Fruit fly (Drosophila melanogaster): ENCODE results near the gene kl-3.
"Not testable (repeated sequence)": the region's sequence is repeated elsewhere in the genome, so short reads cannot be mapped to it uniquely, and the experiment has no call there.

Gene kl-3

DNA sequence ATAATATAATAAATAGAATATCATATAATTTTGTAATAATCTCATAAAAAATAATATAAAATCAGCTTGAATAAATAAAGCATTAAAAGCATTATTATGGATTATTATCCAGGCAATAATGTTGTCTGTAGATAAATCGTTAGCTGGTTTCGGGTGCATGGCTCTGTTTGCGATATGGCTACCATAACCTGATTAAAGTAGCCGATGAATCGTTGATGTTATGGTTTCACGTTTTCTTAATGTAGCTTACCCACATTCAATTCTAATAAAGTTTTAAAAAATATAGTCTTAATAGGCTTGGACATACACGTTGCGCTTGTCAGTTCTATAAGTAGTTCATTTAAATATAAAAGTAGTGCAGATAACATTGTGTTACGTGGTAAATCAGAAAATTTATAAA is at the start of gene kl-3:
Gene kl-3, plus strand, starts transcription at position 301 of the 400 bp plus-strand sequence.
- TF ChIP-seq CG8632 (GFP tag; optimal IDR thresholded peaks at IDR 0.05); cyc (GFP tag; optimal IDR thresholded peaks at IDR 0.05); CG11294 (GFP tag; IDR thresholded peaks at IDR 0.05): not testable (repeated sequence)

DNA sequence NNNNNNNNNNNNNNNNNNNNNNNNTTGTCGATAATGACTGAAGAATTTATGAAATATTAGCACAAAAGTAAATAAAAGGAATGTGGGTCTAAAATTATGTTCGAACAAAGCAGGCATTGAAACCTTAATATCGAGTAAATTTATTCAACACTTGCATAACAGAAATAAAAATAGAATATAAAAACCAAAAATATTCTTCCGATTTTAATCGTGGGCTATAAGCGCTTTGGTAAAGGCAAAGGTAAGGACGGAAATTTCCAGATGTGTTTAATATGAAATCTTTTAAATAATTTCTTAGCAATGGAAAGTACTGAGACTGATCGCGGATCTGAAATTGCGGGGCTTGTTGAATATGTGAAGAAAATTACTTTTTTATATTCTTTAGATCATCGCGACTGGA is 236.6 kb downstream of the kl-3 start, which contains the start of gene kl-2:
Gene kl-2, plus strand, starts transcription at position 301 of the 400 bp plus-strand sequence.
- no peak for TF ChIP-seq CG9139 (GFP tag; optimal IDR thresholded peaks at IDR 0.05)
